Worm (Caenorhabditis elegans): ENCODE data around the gene sec-31.
A peak's percentile ranks its signal among the peaks of the same experiment; 100 is the strongest.
"Not testable (repeated sequence)": the region's sequence is repeated elsewhere in the genome, so short reads cannot be mapped to it uniquely, and the experiment has no call there.

sec-31 gene

DNA sequence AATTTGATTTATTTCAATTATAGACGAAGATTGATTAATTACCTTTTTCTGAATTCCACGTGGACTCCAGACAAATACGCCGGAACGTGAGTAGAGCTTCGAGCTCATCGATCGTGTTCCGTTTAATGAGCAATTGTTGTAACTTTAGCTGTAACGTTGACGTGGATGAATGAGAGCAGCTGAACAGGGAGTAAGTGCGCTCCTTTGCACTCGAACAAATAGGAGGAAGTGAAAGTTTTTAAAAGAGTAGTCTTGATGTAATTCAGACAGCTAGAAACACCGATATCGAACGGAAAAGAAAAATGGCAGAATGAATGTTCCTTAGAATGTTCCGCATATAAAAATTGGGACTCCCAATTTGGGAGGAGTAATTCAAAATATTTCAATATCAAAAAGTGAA lies at the start of gene sec-31:
Gene sec-31 (minus strand): TSS at position 148 of the 400 bp plus-strand sequence.
- TF ChIP-seq W03F9.2 (tag; optimal IDR thresholded peaks at IDR 0.05): no peak
- no peak for TF ChIP-seq him-1 (tag; optimal IDR thresholded peaks at IDR 0.05)
- no peak for TF ChIP-seq dao-5 (tag; optimal IDR thresholded peaks at IDR 0.05)

DNA sequence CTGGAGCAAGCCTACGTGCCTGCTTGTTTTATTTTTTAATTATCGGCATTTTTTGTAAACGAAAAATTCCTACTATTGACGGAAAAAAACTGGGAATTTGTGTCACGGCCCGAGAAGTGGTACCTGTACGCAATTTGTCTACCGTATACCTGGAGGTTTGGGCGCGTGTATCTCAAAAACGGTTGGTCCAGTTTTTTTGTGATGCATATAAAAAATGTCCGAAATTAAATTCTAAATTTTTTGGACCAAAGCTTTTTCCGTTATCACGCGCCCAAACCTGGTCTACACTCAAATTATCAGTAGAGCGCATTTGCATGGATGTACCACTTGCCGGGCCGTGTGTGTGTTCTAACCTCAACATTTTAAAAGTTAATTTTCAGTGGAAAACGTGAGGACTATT lies 45.1 kb upstream of the sec-31 start, which contains the start of gene F22B3.5:
Gene F22B3.5 (minus strand): TSS at position 101 of the 400 bp plus-strand sequence.
- not testable (repeated sequence) for TF ChIP-seq dao-5, him-1, W03F9.2 (tag; optimal IDR thresholded peaks at IDR 0.05)

DNA sequence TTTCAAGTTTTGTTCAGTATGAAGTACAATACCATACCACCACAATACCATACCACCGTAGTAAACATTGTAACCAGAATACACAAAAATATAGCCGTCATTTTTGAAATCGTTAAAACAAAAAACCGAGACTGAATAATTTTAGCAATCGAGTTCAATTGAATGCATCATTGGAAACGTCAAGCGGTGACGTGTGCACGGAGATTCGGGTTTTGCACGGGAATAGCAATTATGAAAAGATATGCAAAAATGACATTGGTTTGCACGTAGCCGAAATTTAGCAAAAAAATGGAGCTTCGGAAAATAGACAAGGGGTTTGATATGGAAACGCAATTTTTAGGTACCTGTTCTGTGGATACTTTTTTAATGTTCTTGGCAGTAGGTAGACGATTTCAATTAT lies 43.3 kb upstream of the sec-31 start, which contains the start of gene F22B3.10:
Gene F22B3.10 (minus strand): TSS at position 101 of the 400 bp plus-strand sequence.
- TF ChIP-seq W03F9.2 (tag; optimal IDR thresholded peaks at IDR 0.05) (no peak), dao-5 (tag; optimal IDR thresholded peaks at IDR 0.05) (no peak), him-1 (tag; optimal IDR thresholded peaks at IDR 0.05) (no peak)

DNA sequence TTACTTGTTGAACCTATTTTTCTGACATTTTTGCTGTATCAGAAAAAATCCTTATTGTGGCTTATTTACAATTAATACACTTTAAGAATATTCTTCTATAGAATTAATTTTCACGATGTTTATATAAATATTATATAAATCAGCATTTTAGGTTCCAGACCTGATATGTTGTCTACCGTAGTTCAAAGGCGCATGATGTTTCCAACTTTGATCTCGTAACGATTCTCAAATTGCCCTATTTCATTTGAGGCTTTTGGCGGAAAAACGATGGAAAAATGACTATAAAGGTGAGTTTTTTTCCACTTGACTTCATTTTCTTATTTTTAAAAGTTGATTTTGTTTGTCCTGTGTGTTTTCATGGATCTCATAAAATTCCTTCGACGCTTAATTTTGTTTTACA lies 38.5 kb upstream of the sec-31 start, which contains the start of gene gfat-2:
Gene gfat-2 (plus strand): TSS at position 145 of the 400 bp plus-strand sequence.
- TF ChIP-seq him-1 (tag; optimal IDR thresholded peaks at IDR 0.05): no peak
- no peak for TF ChIP-seq dao-5 (tag; optimal IDR thresholded peaks at IDR 0.05)
- TF ChIP-seq W03F9.2 (tag; optimal IDR thresholded peaks at IDR 0.05): no peak

DNA sequence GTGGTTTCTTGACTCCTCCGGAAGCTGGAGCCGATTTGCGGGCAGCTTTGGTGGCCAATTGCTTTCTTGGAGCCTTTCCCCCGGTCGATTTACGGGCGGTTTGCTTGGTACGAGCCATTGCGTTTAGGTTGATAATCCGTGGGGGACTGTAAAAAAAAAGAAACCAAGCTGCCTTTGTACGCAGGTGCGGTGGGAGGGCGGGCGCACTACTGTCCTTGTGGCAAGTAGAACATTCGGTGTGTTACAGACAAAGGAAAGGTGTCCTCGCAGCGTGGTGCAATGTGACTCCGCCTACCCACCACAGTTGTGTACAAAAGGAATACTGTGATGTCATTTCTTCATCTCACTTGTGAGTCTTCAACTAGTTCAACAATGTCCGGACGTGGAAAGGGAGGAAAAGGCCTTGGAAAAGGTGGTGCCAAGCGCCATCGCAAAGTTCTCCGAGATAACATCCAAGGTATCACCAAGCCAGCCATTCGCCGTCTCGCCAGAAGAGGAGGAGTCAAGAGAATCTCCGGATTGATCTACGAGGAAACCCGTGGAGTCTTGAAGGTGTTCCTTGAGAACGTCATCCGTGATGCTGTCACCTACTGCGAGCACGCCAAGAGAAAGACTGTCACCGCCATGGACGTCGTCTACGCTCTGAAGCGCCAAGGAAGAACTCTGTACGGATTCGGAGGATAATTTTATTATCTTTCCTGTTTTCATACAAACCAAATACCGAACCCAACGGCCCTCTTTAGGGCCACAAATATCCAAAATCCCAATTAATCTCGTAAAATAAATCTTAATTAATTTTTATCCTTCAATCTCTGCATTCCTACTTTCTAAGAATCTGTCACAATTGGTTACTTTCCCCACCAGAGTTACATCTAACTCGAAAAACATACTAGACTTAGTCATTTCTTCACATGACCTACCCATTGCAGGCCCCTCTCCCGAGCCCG lies 35.4 kb upstream of the sec-31 start, which contains the start of the genes his-63 and his-64:
Gene his-63 (minus strand): TSS at position 118 of the 947 bp plus-strand sequence.
Gene his-64 (plus strand): TSS at position 373 of the 947 bp plus-strand sequence.
- not testable (repeated sequence) for TF ChIP-seq W03F9.2, him-1, dao-5 (tag; optimal IDR thresholded peaks at IDR 0.05)

DNA sequence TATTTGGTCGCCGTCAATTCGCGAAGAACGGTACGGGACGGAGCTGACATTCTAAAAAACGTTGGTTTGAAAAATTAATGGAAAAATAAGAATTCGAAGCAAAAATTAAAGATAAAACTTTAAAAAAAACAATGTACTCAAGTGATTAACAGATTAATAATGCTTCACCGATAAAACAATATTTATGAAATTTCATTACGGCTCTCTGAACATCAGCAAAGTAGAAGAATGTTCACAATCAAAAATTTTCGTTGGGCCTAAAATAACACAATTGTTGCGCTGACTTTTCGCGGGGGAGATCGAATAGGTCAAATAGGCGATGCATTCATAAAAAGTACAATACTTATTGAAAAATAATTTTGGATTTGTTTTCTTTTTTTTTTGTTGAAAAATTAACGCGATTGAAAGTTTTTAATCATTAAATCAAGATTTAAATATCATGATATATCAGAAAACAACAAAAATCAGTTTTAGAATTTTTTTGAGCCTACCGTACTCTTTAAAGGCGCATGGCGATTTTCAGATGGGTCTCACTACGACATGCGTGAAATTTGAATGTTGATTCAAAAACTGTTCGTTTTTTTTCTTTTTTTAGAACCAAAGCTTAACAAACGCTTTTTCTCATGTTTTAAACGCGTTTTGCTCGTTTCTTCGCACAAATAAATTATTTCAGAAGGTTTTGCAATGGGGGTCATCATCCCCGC lies 31.8 kb upstream of the sec-31 start, which contains the start of the genes memi-3 and cyp-31A2:
Gene memi-3 (minus strand): TSS at position 51 of the 704 bp plus-strand sequence.
Gene cyp-31A2 (plus strand): TSS at position 674 of the 704 bp plus-strand sequence.
- TF ChIP-seq him-1 (tag; optimal IDR thresholded peaks at IDR 0.05): no peak
- peak; percentile 8 for TF ChIP-seq W03F9.2 (tag; optimal IDR thresholded peaks at IDR 0.05)

DNA sequence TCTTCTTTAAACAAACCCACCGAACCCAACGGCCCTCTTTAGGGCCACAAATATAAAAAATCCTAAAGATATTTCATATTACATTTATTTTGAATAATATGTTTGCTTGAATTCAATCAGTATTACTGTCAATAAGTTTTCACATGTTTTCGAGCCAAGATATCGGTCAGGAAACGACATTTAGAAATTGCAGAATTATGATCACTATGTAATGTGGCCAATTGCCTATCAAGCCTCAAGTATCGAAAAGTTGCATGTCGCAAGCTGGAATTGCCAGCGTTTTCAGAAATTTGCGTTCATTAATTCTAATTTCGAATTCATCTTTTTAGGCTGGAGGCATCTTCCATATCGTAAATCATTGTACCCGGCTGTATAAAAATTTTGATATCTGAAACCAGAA lies 29.9 kb upstream of the sec-31 start:
- TF ChIP-seq him-1 (tag; optimal IDR thresholded peaks at IDR 0.05): no peak
- TF ChIP-seq W03F9.2 (tag; optimal IDR thresholded peaks at IDR 0.05): no peak
- no peak for TF ChIP-seq dao-5 (tag; optimal IDR thresholded peaks at IDR 0.05)

DNA sequence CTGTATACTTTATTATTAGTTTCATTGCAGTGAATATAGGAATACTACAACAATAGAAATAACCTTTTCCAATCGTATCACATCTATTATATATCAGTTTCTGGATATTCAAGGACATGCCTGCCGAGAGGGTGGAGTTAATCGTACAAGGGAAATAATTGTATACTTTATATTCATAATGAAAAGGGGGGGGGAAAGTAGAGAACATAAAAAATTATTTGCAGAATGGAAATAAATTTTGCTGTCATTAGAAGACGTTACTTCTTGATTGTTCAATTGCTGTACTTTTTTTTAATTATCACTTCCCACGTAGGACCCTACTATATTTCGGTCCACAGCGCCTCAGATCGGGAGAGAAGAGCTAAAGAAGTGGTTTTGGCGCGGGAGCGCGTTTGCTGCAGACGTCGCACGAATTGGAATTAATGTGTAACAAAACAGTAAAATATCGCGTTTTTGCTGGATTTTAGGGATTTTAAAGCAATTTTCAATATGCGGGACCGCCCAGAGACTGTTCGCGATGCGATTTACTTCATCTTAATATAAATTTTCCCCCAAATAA lies 26.8 kb upstream of the sec-31 start, which contains the start of gene dsl-6:
Gene dsl-6 (minus strand): TSS at position 51 of the 559 bp plus-strand sequence.
- not testable (repeated sequence) for TF ChIP-seq him-1, dao-5, W03F9.2 (tag; optimal IDR thresholded peaks at IDR 0.05)

DNA sequence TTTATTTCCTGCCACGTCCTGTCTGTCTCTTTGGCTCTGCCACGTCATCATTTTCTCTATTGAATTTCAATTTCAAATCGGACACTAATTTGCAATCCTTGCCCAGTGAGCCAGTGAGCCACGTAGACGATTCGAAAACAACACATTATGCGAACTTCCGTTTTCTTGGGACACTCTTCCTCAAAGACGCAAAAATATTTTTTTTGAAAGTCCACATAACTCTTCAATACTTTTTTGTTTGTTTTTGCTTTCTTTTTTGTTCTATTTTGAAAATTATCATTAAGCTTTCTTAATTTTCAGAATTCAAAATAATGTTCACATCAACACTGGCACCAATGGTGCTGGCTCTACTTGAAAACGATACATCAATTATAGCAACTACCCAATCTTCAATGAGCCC lies 22.7 kb upstream of the sec-31 start, which contains the start of gene tag-89:
Gene tag-89 (plus strand): TSS at position 301 of the 400 bp plus-strand sequence.
- TF ChIP-seq him-1 (tag; optimal IDR thresholded peaks at IDR 0.05) (no peak), dao-5 (tag; optimal IDR thresholded peaks at IDR 0.05) (no peak), W03F9.2 (tag; optimal IDR thresholded peaks at IDR 0.05) (no peak)

DNA sequence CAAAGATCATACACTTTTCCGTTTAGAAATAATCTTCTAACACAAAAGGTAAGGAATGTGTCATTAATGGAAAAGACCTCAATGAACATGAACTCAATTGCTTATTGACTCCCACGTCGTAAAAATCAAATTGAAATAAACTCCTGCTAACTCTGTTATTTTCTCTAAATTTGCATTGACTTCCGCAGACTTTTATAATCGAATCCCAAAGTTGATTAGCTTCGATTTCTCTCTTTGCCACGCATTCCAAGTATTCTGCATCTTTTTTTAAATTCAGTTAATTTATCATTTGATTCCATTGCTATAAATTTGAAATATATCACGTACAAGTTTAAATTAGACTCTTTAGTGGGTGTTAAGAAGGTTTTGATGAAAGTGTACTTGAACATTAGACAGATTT lies 17.1 kb upstream of the sec-31 start:
- no peak for TF ChIP-seq him-1 (tag; optimal IDR thresholded peaks at IDR 0.05)
- TF ChIP-seq W03F9.2 (tag; optimal IDR thresholded peaks at IDR 0.05): no peak
- TF ChIP-seq dao-5 (tag; optimal IDR thresholded peaks at IDR 0.05): no peak

DNA sequence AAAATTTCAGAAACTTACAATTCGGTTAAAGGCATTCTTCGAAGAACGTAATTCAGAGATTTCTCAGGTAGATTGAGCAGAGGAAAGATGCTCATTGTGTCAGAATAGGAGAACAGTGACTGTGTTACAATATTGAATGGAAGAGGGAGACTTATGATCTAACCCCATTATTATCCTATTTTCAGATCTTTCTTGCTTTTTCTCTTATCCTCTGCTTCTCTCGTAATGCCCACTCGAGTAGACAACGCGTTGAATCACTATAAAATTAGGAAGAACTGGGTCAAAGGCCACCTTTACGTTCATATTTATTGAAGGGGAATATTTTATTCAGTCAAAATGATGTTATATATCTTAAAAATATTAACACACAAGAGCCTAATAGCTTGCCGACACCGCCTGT lies 7.7 kb upstream of the sec-31 start, which contains the start of gene fbxb-76:
Gene fbxb-76 (minus strand): TSS at position 101 of the 400 bp plus-strand sequence.
- TF ChIP-seq dao-5 (tag; optimal IDR thresholded peaks at IDR 0.05): no peak
- no peak for TF ChIP-seq him-1 (tag; optimal IDR thresholded peaks at IDR 0.05)
- no peak for TF ChIP-seq W03F9.2 (tag; optimal IDR thresholded peaks at IDR 0.05)

DNA sequence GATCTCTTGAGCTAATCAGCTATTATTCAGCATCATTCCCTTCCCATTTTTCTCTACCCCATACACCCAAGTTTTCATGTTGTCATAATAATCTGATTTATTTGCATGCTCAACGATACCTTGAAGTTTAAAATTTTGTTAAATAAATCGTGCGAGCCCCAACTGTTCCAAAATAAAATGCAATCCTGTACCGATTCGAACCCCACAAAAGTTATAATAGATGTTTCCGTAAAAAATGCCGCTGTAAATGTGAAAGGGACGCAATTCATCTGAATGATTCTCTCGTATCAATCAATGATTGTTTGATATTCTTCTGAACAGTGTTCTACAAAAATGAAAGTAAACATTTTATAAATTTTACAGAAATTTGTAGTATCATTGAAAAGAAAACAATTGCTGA lies 5.8 kb upstream of the sec-31 start:
- TF ChIP-seq W03F9.2 (tag; optimal IDR thresholded peaks at IDR 0.05) (no peak), dao-5 (tag; optimal IDR thresholded peaks at IDR 0.05) (no peak), him-1 (tag; optimal IDR thresholded peaks at IDR 0.05) (no peak)

DNA sequence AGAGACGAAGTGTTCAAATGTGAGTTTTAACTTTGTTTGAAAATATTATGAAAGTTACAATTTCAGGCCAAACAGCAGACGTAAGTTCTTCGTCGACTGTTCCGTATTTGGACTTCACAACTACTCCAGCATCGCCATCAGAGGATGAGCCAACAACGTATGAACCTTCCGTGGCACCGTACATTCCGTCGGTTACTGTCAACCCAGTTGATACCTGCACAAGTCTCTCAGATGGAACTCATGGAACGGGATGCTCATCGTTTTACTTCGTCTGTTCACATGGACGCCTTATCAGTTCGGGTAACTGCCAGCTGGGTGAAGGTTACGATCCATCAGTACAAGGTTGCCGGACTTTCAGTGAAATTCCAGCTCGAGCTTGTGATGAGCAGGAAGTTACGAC lies 4.1 kb upstream of the sec-31 start:
- TF ChIP-seq dao-5 (tag; optimal IDR thresholded peaks at IDR 0.05): no peak
- no peak for TF ChIP-seq him-1 (tag; optimal IDR thresholded peaks at IDR 0.05)
- no peak for TF ChIP-seq W03F9.2 (tag; optimal IDR thresholded peaks at IDR 0.05)
